Fruit fly (Drosophila melanogaster): ENCODE results near the gene CheB93a.

Gene CheB93a

DNA sequence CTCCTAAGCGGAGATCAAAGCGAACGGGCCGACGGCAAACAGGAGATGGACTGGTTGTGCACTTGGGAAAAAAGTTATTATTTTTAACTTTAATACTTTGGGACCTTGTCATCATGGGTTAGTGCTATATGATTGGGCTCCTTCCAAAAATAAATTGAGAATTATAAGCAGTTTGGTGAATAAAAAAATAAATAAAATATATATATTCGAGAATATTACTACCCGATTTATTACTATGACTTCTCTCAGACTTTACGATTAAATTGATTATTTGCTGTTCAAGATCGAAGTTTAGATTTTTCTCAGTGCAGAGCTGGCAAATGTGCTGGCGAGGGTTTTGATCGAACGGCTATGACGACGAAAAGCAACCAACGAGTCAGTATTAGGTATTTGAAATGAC, 12.7 kb downstream of the CheB93a start (continued):
- TF ChIP-seq CG14441 (GFP tag; IDR thresholded peaks at IDR 0.05) (peak; percentile 23; the same call in 1 of the 2 replicates), unpg (GFP tag; optimal IDR thresholded peaks at IDR 0.05) (peak; percentile 40), CG4730 (GFP tag; IDR thresholded peaks at IDR 0.05) (no peak), grn (GFP tag; optimal IDR thresholded peaks at IDR 0.05) (no peak), CG14050 (GFP tag; IDR thresholded peaks at IDR 0.05) (0 out of 3 replicates have a peak, but pooled peaks have one; percentile 17), nerfin-1 (tag; optimal IDR thresholded peaks at IDR 0.05) (peak; percentile 34), ind (GFP tag; optimal IDR thresholded peaks at IDR 0.05) (peak; percentile 40), zf30C (GFP tag; optimal IDR thresholded peaks at IDR 0.05) (peak; percentile 13), dmrt99B (tag; optimal IDR thresholded peaks at IDR 0.05) (peak; percentile 71), Dip3 (GFP tag; optimal IDR thresholded peaks at IDR 0.05) (no peak), Lhr (GFP tag; optimal IDR thresholded peaks at IDR 0.05) (no peak), zen (tag; optimal IDR thresholded peaks at IDR 0.05) (peak; percentile 58), fd96Cb (tag; optimal IDR thresholded peaks at IDR 0.05) (peak; percentile 65), Hr39 (optimal IDR thresholded peaks at IDR 0.05) (no peak), bcd (GFP tag; optimal IDR thresholded peaks at IDR 0.05) (peak; percentile 50), NC2α (GFP tag; optimal IDR thresholded peaks at IDR 0.05) (no peak), caup (GFP tag; optimal IDR thresholded peaks at IDR 0.05; ENCODE audit: severe bottlenecking) (peak; percentile 12), CG18262 (tag; optimal IDR thresholded peaks at IDR 0.05) (peak; percentile 79), CG9727 (GFP tag; optimal IDR thresholded peaks at IDR 0.05) (peak; percentile 71), CG5180 (GFP tag; optimal IDR thresholded peaks at IDR 0.05) (peak; percentile 21), lbe (GFP tag; optimal IDR thresholded peaks at IDR 0.05) (peak; percentile 33), Elba2 (GFP tag; optimal IDR thresholded peaks at IDR 0.05) (no peak), dimm (GFP tag; IDR thresholded peaks at IDR 0.05) (no peak), Ssrp (tag; optimal IDR thresholded peaks at IDR 0.05) (peak; percentile 28), grau (tag; optimal IDR thresholded peaks at IDR 0.05) (peak; percentile 52), CG31388 (GFP tag; optimal IDR thresholded peaks at IDR 0.05) (no peak), CG11695 (GFP tag; IDR thresholded peaks at IDR 0.05) (peak; percentile 55; the same call in 2 of the 3 replicates), gsb-n (tag; optimal IDR thresholded peaks at IDR 0.05) (peak; percentile 29), sens (GFP tag) (peak; percentile 56), CG33213 (GFP tag; optimal IDR thresholded peaks at IDR 0.05) (no peak), gce (GFP tag; IDR thresholded peaks at IDR 0.05) (no peak), nmo (GFP tag; optimal IDR thresholded peaks at IDR 0.05) (peak; percentile 39), Scr (GFP tag; IDR thresholded peaks at IDR 0.05; ENCODE audit: partially characterized antibody) (no peak), D (optimal IDR thresholded peaks at IDR 0.05) (no peak), D (GFP tag; optimal IDR thresholded peaks at IDR 0.05) (peak; percentile 16), CG14710 (tag; optimal IDR thresholded peaks at IDR 0.05) (peak; percentile 57), CG15269 (tag; optimal IDR thresholded peaks at IDR 0.05) (peak; percentile 37), sens-2 (GFP tag; IDR thresholded peaks at IDR 0.05) (no peak), Sox102F (GFP tag; optimal IDR thresholded peaks at IDR 0.05) (peak; percentile 44), CG11456 (GFP tag; IDR thresholded peaks at IDR 0.05) (no peak), CG7839 (tag; optimal IDR thresholded peaks at IDR 0.05) (peak; percentile 60), CG18764 (GFP tag; optimal IDR thresholded peaks at IDR 0.05) (peak; percentile 7), Neu2 (GFP tag; optimal IDR thresholded peaks at IDR 0.05; ENCODE audit: borderline replicate concordance) (no peak), jumu (GFP tag; optimal IDR thresholded peaks at IDR 0.05) (no peak), Awh (GFP tag; IDR thresholded peaks at IDR 0.05) (no peak), Blimp-1 (GFP tag; optimal IDR thresholded peaks at IDR 0.05) (peak; percentile 48), CG9215 (GFP tag; IDR thresholded peaks at IDR 0.05) (peak; percentile 57; the same call in 1 of the 2 replicates), cad (GFP tag; optimal IDR thresholded peaks at IDR 0.05) (no peak), dmrt11E (tag; optimal IDR thresholded peaks at IDR 0.05) (peak; percentile 76), al (GFP tag; IDR thresholded peaks at IDR 0.05) (peak; percentile 50), CG11093 (GFP tag; IDR thresholded peaks at IDR 0.05) (0 out of 3 replicates have a peak, but pooled peaks have one; percentile 30)
